Fruit fly (Drosophila melanogaster): Measurements from ENCODE around the gene CG15370.

Gene CG15370

DNA sequence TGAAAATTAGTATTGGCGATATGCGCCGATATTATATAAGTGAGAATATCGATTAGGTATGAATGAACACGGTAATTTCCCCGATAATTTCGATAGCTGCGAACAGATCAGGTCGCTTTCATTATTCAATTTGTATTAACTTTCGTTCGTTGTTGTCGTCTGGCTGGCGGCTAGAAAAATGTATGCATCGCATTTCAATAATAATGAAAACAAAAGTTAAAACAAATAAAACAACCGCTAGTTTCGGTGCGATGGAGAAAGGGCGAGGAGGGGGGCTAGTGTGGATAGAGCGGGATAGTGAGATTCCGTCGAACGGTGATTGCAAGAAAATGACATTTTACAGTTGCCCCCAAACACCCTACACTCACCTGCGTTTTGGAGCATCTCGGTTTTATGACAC lies 814 bp upstream of the CG15370 start:
- no peak for TF ChIP-seq fd59A (GFP tag; optimal IDR thresholded peaks at IDR 0.05)
- no peak for TF ChIP-seq fkh (GFP tag; optimal IDR thresholded peaks at IDR 0.05)
- no peak for TF ChIP-seq acj6 (GFP tag; optimal IDR thresholded peaks at IDR 0.05)
- TF ChIP-seq CG4318 (GFP tag; optimal IDR thresholded peaks at IDR 0.05), result no peak
- TF ChIP-seq Lpt (GFP tag; optimal IDR thresholded peaks at IDR 0.05), result no peak
- no peak for TF ChIP-seq pdm3 (GFP tag; optimal IDR thresholded peaks at IDR 0.05)
- TF ChIP-seq CG3919 (GFP tag; optimal IDR thresholded peaks at IDR 0.05), result no peak
- no peak for TF ChIP-seq eg (GFP tag; IDR thresholded peaks at IDR 0.05)
- TF ChIP-seq CG7368 (GFP tag; optimal IDR thresholded peaks at IDR 0.05), result no peak
- TF ChIP-seq CG6163 (GFP tag; IDR thresholded peaks at IDR 0.05), result no peak
- TF ChIP-seq CG10669 (GFP tag; optimal IDR thresholded peaks at IDR 0.05), result no peak
- no peak for TF ChIP-seq CG16779 (tag; optimal IDR thresholded peaks at IDR 0.05)
- no peak for TF ChIP-seq CG10631 (GFP tag; optimal IDR thresholded peaks at IDR 0.05)
- TF ChIP-seq Sox14 (GFP tag; optimal IDR thresholded peaks at IDR 0.05), result no peak

DNA sequence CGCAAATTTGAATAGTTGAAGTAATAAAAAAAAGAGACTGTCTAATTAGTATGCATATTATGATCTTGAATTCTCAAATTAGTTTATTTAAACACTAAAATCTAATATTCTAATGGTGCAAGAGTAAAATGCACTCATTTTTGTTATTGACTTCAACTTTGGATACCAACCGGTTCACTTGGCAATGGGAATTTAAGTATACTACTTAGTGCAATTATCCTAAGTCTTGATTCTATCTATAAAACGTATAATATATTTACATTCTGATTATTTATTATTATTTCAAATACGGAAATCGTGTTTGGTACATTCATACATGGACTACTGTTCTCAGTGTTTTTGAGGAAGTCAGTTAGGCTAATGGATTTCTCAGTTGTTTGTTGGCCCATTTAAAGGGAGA lies 1.6 kb downstream of the CG15370 start, which contains the start of gene Gr8a:
Gene Gr8a, plus strand, starts transcription at position 301 of the 400 bp plus-strand sequence.
- TF ChIP-seq CG7368 (GFP tag; optimal IDR thresholded peaks at IDR 0.05) (no peak), CG31627 (GFP tag; optimal IDR thresholded peaks at IDR 0.05) (no peak), CG11762 (GFP tag; optimal IDR thresholded peaks at IDR 0.05; ENCODE audit: insufficient read depth) (no peak), Hr39 (GFP tag; optimal IDR thresholded peaks at IDR 0.05) (no peak), CG4318 (GFP tag; optimal IDR thresholded peaks at IDR 0.05) (no peak), achi (GFP tag; optimal IDR thresholded peaks at IDR 0.05) (no peak), Hr38 (GFP tag; optimal IDR thresholded peaks at IDR 0.05) (no peak), CG10669 (GFP tag; optimal IDR thresholded peaks at IDR 0.05) (no peak), spab (GFP tag; optimal IDR thresholded peaks at IDR 0.05) (no peak), svp (GFP tag) (no peak), CG1621 (tag; optimal IDR thresholded peaks at IDR 0.05) (no peak), Met (GFP tag; optimal IDR thresholded peaks at IDR 0.05) (no peak), cyc (GFP tag; optimal IDR thresholded peaks at IDR 0.05) (no peak), Sox15 (GFP tag; optimal IDR thresholded peaks at IDR 0.05) (no peak), Sox102F (GFP tag; optimal IDR thresholded peaks at IDR 0.05) (no peak), acj6 (GFP tag; optimal IDR thresholded peaks at IDR 0.05) (no peak), fd85E (GFP tag; optimal IDR thresholded peaks at IDR 0.05) (no peak), CG3032 (tag; optimal IDR thresholded peaks at IDR 0.05) (no peak), CG8632 (GFP tag; optimal IDR thresholded peaks at IDR 0.05) (no peak)

DNA sequence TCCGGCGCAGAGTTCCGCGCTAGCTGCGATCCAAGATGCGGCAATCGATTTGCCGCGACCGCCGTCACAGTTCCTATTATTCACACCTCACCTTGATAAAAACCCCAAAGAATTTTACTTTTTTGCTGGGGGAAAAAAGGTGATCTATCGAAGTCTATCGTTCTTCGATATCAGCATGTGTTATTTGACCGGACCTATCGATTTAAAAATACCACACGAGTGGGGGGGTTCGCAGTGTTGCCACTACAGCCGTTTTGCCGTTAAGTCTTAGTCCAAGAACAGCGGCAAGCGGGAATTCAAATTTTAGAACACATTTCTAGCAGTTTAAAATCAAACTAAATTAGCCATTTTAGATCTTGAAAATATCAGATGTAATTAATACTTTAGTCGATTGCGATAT lies 7.0 kb downstream of the CG15370 start, which contains the start of gene CG12121:
Gene CG12121, minus strand, starts transcription at position 180 of the 400 bp plus-strand sequence.
- TF ChIP-seq Hr39 (GFP tag; optimal IDR thresholded peaks at IDR 0.05), result no peak
- TF ChIP-seq ss (GFP tag; optimal IDR thresholded peaks at IDR 0.05), result no peak
- no peak for TF ChIP-seq CG6854 (GFP tag; optimal IDR thresholded peaks at IDR 0.05)
- no peak for TF ChIP-seq Ets96B (tag; optimal IDR thresholded peaks at IDR 0.05)
- TF ChIP-seq spab (GFP tag; optimal IDR thresholded peaks at IDR 0.05), result no peak
- TF ChIP-seq fd59A (GFP tag; optimal IDR thresholded peaks at IDR 0.05), result no peak
- TF ChIP-seq pdm3 (GFP tag; optimal IDR thresholded peaks at IDR 0.05), result no peak
- no peak for TF ChIP-seq Smox (GFP tag; optimal IDR thresholded peaks at IDR 0.05)
- TF ChIP-seq Sox14 (GFP tag; optimal IDR thresholded peaks at IDR 0.05), result no peak
- no peak for TF ChIP-seq CG10631 (GFP tag; optimal IDR thresholded peaks at IDR 0.05)
- no peak for TF ChIP-seq topi (GFP tag; optimal IDR thresholded peaks at IDR 0.05)
- TF ChIP-seq CG6276 (GFP tag; optimal IDR thresholded peaks at IDR 0.05), result no peak

DNA sequence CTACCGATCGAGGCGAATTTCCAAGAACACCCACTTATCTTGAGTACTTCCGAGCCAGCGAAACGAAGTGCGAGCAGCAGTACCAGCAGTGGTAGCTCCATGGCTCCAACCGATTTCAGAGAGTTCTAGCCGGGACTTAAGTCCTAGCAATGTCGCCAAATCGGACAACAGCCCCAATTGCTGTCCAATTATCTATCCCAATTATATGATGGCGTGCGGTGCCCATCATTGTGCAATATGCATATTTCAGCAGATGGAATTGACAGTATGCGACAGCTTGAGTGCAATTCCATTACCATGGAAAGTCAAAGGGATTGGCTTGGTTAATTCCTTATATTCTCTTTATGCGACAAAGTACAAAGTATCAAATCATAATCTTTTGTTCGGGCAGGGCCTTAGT lies 11.2 kb downstream of the CG15370 start, which contains the start of gene Ir8a:
Gene Ir8a, minus strand, starts transcription at position 101 of the 400 bp plus-strand sequence.
- TF ChIP-seq Met (GFP tag; optimal IDR thresholded peaks at IDR 0.05) (no peak), esn (GFP tag; optimal IDR thresholded peaks at IDR 0.05) (no peak), Blimp-1 (GFP tag; optimal IDR thresholded peaks at IDR 0.05) (no peak), acj6 (GFP tag; optimal IDR thresholded peaks at IDR 0.05) (no peak), net (GFP tag; optimal IDR thresholded peaks at IDR 0.05) (no peak), pdm3 (GFP tag; optimal IDR thresholded peaks at IDR 0.05) (no peak), CG32006 (GFP tag; optimal IDR thresholded peaks at IDR 0.05) (no peak), ss (GFP tag; optimal IDR thresholded peaks at IDR 0.05) (no peak), Eip93F (GFP tag; optimal IDR thresholded peaks at IDR 0.05) (no peak), CG7368 (GFP tag; optimal IDR thresholded peaks at IDR 0.05) (no peak), CG8119 (GFP tag; IDR thresholded peaks at IDR 0.05) (no peak), CG34406 (GFP tag; optimal IDR thresholded peaks at IDR 0.05) (no peak), Smox (GFP tag; optimal IDR thresholded peaks at IDR 0.05) (no peak), eg (GFP tag; IDR thresholded peaks at IDR 0.05) (no peak)
